Worm (Caenorhabditis elegans) whole organism, mixed stage, embryonic: Measurements from ENCODE around the gene cpg-1.

Experiments
- blmp-1 ChIP-seq: fragments of 150-350 bp; optimal IDR thresholded peaks from 2 replicates; lab custom pipeline; 2014; ENCODE audit warnings: missing biosample characterization, missing genetic modification characterization
- ceh-39 ChIP-seq: fragments of 150-350 bp; optimal IDR thresholded peaks from 2 replicates; lab custom pipeline; 2014; ENCODE audit warnings: missing biosample characterization, missing genetic modification characterization
- ces-1 ChIP-seq: fragments of 150-350 bp; optimal IDR thresholded peaks from 2 replicates; lab custom pipeline; 2014; ENCODE audit warnings: missing biosample characterization, missing genetic modification reagents, missing genetic modification characterization
- nhr-12 ChIP-seq: fragments of 150-350 bp; optimal IDR thresholded peaks from 2 replicates; lab custom pipeline; 2014; ENCODE audit warnings: missing biosample characterization, missing genetic modification characterization
- nhr-237 ChIP-seq: fragments of 150-350 bp; optimal IDR thresholded peaks from 2 replicates; lab custom pipeline; 2014; ENCODE audit warnings: missing biosample characterization, missing genetic modification characterization
- sem-2 ChIP-seq: fragments of 200-800 bp; sonication (Bioruptor generic); optimal IDR thresholded peaks from 2 replicates; lab custom pipeline; 2018; ENCODE audit warnings: mild to moderate bottlenecking, missing genetic modification characterization, missing compliant biosample characterization
- sptf-1 ChIP-seq: sonication (generic microtip); optimal IDR thresholded peaks from 2 replicates; lab custom pipeline; 2017; ENCODE audit warnings: mild to moderate bottlenecking, missing genetic modification characterization, moderate library complexity, missing compliant biosample characterization
- unc-39 ChIP-seq: fragments of 150-350 bp; optimal IDR thresholded peaks from 2 replicates; lab custom pipeline; 2014; ENCODE audit warnings: missing biosample characterization, missing genetic modification characterization

DNA sequence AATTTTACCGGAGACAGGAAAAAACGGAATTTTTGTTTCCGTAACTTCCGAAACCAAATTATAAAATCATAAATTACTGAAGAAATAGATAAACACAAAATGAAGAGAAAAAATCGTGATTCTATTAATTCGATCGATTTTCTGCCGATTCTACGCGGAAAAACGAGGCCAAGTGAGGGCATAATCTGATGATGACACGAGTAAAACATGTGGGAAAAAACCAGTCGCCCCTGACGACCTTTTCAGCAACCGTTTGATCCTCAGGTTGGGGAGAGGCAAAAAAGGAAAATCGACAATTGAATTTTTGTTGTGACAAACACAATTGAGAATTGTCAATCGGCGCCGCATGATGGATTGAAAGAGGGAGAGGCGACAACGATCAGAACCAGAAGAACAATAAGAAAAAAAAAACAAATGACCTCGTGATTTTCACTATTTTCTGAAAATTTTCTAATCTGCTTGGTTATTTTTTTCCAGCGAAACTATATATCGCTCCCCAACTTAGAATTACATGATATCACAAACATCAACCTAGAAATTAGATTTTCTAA is 15.8 kb downstream of the cpg-1 start:
- TF ChIP-seq nhr-12 (tag; lab: Kevin White, UChicago): no peak
- no peak for TF ChIP-seq blmp-1
- no peak for TF ChIP-seq nhr-237 (tag; lab: Kevin White, UChicago)
- TF ChIP-seq unc-39 (tag; lab: Kevin White, UChicago): no peak
- TF ChIP-seq sptf-1 (tag; lab: Kevin White, UChicago): no peak
- no peak for TF ChIP-seq ceh-39
- TF ChIP-seq sem-2 (GFP tag; lab: Kevin White, UChicago): no peak
- TF ChIP-seq ces-1 (GFP tag; lab: Kevin White, UChicago): no peak
